Worm (Caenorhabditis elegans): Measurements from ENCODE around the gene srw-120.

Gene srw-120

DNA sequence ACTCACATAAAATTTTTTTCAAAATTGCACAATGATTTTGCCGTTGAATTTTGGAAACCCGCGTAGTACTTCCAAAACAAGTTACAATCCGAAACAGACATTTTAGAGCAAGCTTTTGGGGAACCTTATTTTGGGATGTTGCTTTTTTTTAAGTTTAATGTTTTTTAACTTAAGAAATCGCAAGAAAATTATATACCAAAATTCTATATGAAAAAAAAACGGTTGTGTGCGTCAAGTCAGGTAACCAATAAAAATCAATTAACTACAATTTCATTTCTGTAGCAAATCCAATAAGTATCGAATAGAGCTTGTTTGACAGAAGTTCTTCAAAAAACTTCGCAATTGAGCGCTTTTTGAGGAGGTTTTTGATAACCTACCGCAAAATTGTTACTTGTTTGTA is 12.7 kb downstream of the srw-120 start, which contains the start of gene srw-117:
TSS of gene srw-117 (minus strand) at position 101 of the 400 bp plus-strand sequence.
- TF ChIP-seq atf-7 (tag; optimal IDR thresholded peaks at IDR 0.05) (no peak), B0035.1 (tag; optimal IDR thresholded peaks at IDR 0.05) (no peak), lin-40 (tag; optimal IDR thresholded peaks at IDR 0.05) (no peak), attf-5 (GFP tag; optimal IDR thresholded peaks at IDR 0.05) (no peak), die-1 (tag; optimal IDR thresholded peaks at IDR 0.05) (no peak), rpc-1 (optimal IDR thresholded peaks at IDR 0.05) (no peak), rpc-1 (tag; optimal IDR thresholded peaks at IDR 0.05) (no peak), snpc-1.1 (tag; optimal IDR thresholded peaks at IDR 0.05; ENCODE audit: insufficient read depth) (no peak), efl-1 (GFP tag; optimal IDR thresholded peaks at IDR 0.05) (no peak), F55B11.4 (tag; optimal IDR thresholded peaks at IDR 0.05; ENCODE audit: borderline replicate concordance, insufficient read depth) (no peak), egrh-3 (GFP tag; IDR thresholded peaks at IDR 0.05) (no peak), F57C9.4 (tag; optimal IDR thresholded peaks at IDR 0.05) (no peak), ztf-28 (GFP tag; IDR thresholded peaks at IDR 0.05) (no peak), nfyb-1 (GFP tag; IDR thresholded peaks at IDR 0.05) (no peak), madf-10 (tag; optimal IDR thresholded peaks at IDR 0.05) (no peak)

DNA sequence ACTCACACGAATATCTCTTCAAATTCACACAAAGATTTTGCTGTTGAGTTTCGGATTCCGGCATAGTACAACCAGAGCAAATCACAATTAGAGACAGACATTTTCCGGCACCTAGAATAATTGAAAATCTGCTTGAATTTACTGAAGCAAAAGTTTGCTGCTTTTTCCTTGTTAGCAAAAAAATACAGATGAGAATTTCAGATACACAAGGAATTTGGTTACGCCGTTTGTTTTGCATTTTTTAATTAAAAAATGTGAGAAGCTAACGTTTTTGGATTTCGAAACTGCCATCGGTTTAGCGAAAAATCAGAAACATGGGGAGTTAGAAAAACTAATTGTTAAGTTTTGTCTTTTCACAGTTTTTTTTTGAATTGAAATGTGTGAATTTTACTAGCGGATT is 16.0 kb downstream of the srw-120 start, which contains the start of gene srw-118:
TSS of gene srw-118 (minus strand) at position 101 of the 400 bp plus-strand sequence.
- TF ChIP-seq pbrm-1 (GFP tag; IDR thresholded peaks at IDR 0.05), result no peak
- TF ChIP-seq bed-2 (GFP tag; IDR thresholded peaks at IDR 0.05), result no peak
- no peak for TF ChIP-seq unc-62 (GFP tag; optimal IDR thresholded peaks at IDR 0.05)
- TF ChIP-seq ztf-25 (GFP tag; IDR thresholded peaks at IDR 0.05), result no peak
- no peak for TF ChIP-seq D2030.7 (GFP tag; IDR thresholded peaks at IDR 0.05)
- TF ChIP-seq nfyb-1 (GFP tag; IDR thresholded peaks at IDR 0.05), result no peak
- no peak for TF ChIP-seq ets-4 (GFP tag; optimal IDR thresholded peaks at IDR 0.05)
- no peak for TF ChIP-seq gei-17 (GFP tag; optimal IDR thresholded peaks at IDR 0.05)
- no peak for TF ChIP-seq ztf-3 (GFP tag; optimal IDR thresholded peaks at IDR 0.05)
- TF ChIP-seq C06A6.2 (GFP tag; conservative IDR thresholded peaks at IDR 0.05), result no peak
- no peak for TF ChIP-seq rec-8 (tag; optimal IDR thresholded peaks at IDR 0.05)
- no peak for TF ChIP-seq chd-7 (tag; optimal IDR thresholded peaks at IDR 0.05)
- TF ChIP-seq cebp-2 (GFP tag; IDR thresholded peaks at IDR 0.05), result no peak
- TF ChIP-seq snpc-1.1 (tag; optimal IDR thresholded peaks at IDR 0.05; ENCODE audit: insufficient read depth), result no peak
- TF ChIP-seq mcd-1 (GFP tag; IDR thresholded peaks at IDR 0.05), result no peak
- TF ChIP-seq mes-4 (tag; optimal IDR thresholded peaks at IDR 0.05), result no peak
- TF ChIP-seq mel-28 (tag; optimal IDR thresholded peaks at IDR 0.05; ENCODE audit: borderline replicate concordance), result no peak
- TF ChIP-seq tlf-1 (GFP tag; optimal IDR thresholded peaks at IDR 0.05), result no peak
- TF ChIP-seq ztf-28 (GFP tag; IDR thresholded peaks at IDR 0.05), result no peak
- no peak for TF ChIP-seq T26A5.8 (tag; optimal IDR thresholded peaks at IDR 0.05)

DNA sequence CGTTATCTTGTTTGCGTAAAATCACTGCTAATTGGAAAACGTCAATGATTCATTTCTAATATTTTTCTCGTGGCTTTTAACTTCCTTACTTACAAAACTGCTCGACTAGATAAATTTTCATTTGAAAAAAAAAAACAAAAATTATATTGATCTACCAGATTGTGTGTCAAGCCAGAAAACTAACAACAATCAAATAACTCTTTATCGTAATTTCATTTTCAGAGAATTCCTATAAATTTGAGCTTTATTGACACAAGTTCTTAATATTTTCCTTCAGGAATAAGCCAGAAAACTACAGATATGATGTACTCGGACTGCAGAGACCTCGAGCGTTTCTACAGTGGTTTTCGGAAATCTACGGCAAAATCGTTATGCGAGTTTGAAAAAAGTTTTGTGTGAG is 19.7 kb downstream of the srw-120 start, which contains the start of gene srw-124:
TSS of gene srw-124 (plus strand) at position 301 of the 400 bp plus-strand sequence.
- TF ChIP-seq Y53G8AR.9 (GFP tag; conservative IDR thresholded peaks at IDR 0.05) (no peak), zfh-2 (GFP tag; conservative IDR thresholded peaks at IDR 0.05) (no peak), attf-5 (GFP tag; optimal IDR thresholded peaks at IDR 0.05) (no peak), K11D2.4 (GFP tag; IDR thresholded peaks at IDR 0.05) (no peak), lsl-1 (GFP tag; optimal IDR thresholded peaks at IDR 0.05) (no peak), lin-40 (tag; optimal IDR thresholded peaks at IDR 0.05) (no peak), snpc-4 (GFP tag; optimal IDR thresholded peaks at IDR 0.05) (no peak), snpc-4 (tag; optimal IDR thresholded peaks at IDR 0.05) (no peak), ztf-18 (tag; optimal IDR thresholded peaks at IDR 0.05) (no peak), B0035.1 (tag; optimal IDR thresholded peaks at IDR 0.05) (no peak), mes-4 (tag; optimal IDR thresholded peaks at IDR 0.05) (no peak), K12H6.12 (tag; optimal IDR thresholded peaks at IDR 0.05) (no peak), Y79H2A.3 (GFP tag; conservative IDR thresholded peaks at IDR 0.05) (no peak), ztf-22 (GFP tag; optimal IDR thresholded peaks at IDR 0.05) (no peak), F33H1.4 (GFP tag; IDR thresholded peaks at IDR 0.05) (no peak), F22D6.2 (tag; optimal IDR thresholded peaks at IDR 0.05) (no peak), let-526 (GFP tag; IDR thresholded peaks at IDR 0.05) (no peak), fkh-3 (tag; optimal IDR thresholded peaks at IDR 0.05) (no peak), hrde-1 (tag; optimal IDR thresholded peaks at IDR 0.05; ENCODE audit: borderline replicate concordance) (no peak)
